Worm (Caenorhabditis elegans) whole organism, young adult: Measurements from ENCODE around the gene C31B8.9.

Source experiments
- F33H1.4 ChIP-seq: fragments of 200-800 bp; sonication (Bioruptor generic); IDR thresholded peaks from 2 replicates; pipeline ENCODE4 v1.3.6; 2022; ENCODE audit warnings: missing genetic modification reagents, missing genetic modification characterization, missing compliant biosample characterization
- attf-6 ChIP-seq: fragments of 200-800 bp; sonication (Bioruptor generic); IDR thresholded peaks from 2 replicates; pipeline ENCODE4 v1.3.6; 2022; ENCODE audit warnings: missing genetic modification reagents, missing genetic modification characterization, missing compliant biosample characterization
- bed-2 ChIP-seq: fragments of 200-800 bp; sonication (Bioruptor generic); IDR thresholded peaks from 2 replicates; pipeline ENCODE4 v1.3.6; 2022; ENCODE audit warnings: missing genetic modification reagents, missing genetic modification characterization, missing compliant biosample characterization
- ceh-40 ChIP-seq: fragments of 200-800 bp; sonication (Bioruptor generic); IDR thresholded peaks from 2 replicates; pipeline ENCODE4 v1.3.6; 2022; ENCODE audit warnings: missing genetic modification characterization, missing compliant biosample characterization
- ceh-79 ChIP-seq: sonication (generic microtip); optimal IDR thresholded peaks from 2 replicates; lab custom pipeline; 2017; ENCODE audit warnings: mild to moderate bottlenecking, missing genetic modification characterization, missing compliant biosample characterization
- ceh-91 ChIP-seq: fragments of 200-800 bp; sonication (Bioruptor generic); IDR thresholded peaks from 2 replicates; pipeline ENCODE4 v1.3.6; 2022; ENCODE audit warnings: missing genetic modification reagents, missing genetic modification characterization, missing compliant biosample characterization
- efl-1 ChIP-seq: fragments of 150-350 bp; optimal IDR thresholded peaks from 2 replicates; lab custom pipeline; 2014; ENCODE audit warnings: missing biosample characterization, missing genetic modification reagents, missing genetic modification characterization
- nhr-80 ChIP-seq: sonication (generic microtip); optimal IDR thresholded peaks from 2 replicates; lab custom pipeline; 2016; ENCODE audit warnings: missing genetic modification characterization, missing compliant biosample characterization
- unc-130 ChIP-seq: sonication (generic microtip); optimal IDR thresholded peaks from 2 replicates; lab custom pipeline; 2016; ENCODE audit warnings: missing genetic modification reagents, missing genetic modification characterization, missing compliant biosample characterization
- ztf-26 ChIP-seq: sonication (generic microtip); optimal IDR thresholded peaks from 2 replicates; lab custom pipeline; 2017; ENCODE audit warnings: missing genetic modification characterization, missing compliant biosample characterization
- ztf-6 ChIP-seq: fragments of 200-800 bp; sonication (Bioruptor generic); IDR thresholded peaks from 2 replicates; pipeline ENCODE4 v1.3.6; 2022; ENCODE audit warnings: missing genetic modification reagents, missing genetic modification characterization, missing compliant biosample characterization

DNA sequence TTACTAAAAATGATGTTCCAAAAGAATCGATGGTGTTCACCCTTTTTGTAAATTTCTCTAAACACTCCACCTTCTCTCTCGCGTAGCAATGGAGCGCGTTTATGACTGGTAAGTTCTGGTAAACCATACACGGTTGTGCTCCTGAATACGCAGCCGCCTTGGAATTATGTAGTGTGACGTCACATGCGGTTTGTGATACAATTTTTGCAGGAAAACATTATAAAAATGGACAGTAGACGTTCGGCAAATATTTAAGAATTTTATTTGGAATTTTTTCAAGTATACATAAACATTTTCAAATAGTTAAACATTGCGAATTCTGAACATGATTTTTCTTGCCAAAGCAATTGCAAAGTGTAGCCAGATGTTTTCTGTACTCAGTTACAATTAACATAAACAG is 35.3 kb downstream of the C31B8.9 start, which contains the start of gene F37B4.10:
- no peak for TF ChIP-seq ceh-91 (GFP tag; lab: Robert Waterston, UW)
- no peak for TF ChIP-seq ceh-40 (GFP tag; lab: Robert Waterston, UW)
- TF ChIP-seq ztf-26 (tag; lab: Kevin White, UChicago), result no peak
- no peak for TF ChIP-seq bed-2 (GFP tag; lab: Robert Waterston, UW)
- no peak for TF ChIP-seq ceh-79
- TF ChIP-seq unc-130 (GFP tag; lab: Kevin White, UChicago), result no peak
- TF ChIP-seq attf-6 (GFP tag; lab: Robert Waterston, UW), result no peak
- no peak for TF ChIP-seq efl-1 (GFP tag; lab: Kevin White, UChicago)
- no peak for TF ChIP-seq nhr-80 (tag; lab: Kevin White, UChicago)
- no peak for TF ChIP-seq ztf-6 (GFP tag; lab: Robert Waterston, UW)
- TF ChIP-seq F33H1.4 (GFP tag; lab: Robert Waterston, UW), result no peak
